Worm (Caenorhabditis elegans) whole organism, L1 larva: ENCODE data around the gene fbxa-79.
"Not testable (repeated sequence)": the region's sequence is repeated elsewhere in the genome, so short reads cannot be mapped to it uniquely, and the experiment has no call there.

Source experiments
- C34B4.2 ChIP-seq: sonication (generic microtip); optimal IDR thresholded peaks from 2 replicates; lab custom pipeline; 2017; ENCODE audit warnings: mild to moderate bottlenecking, missing genetic modification characterization, missing compliant biosample characterization
- alr-1 ChIP-seq: fragments of 200-800 bp; sonication (Bioruptor generic); optimal IDR thresholded peaks from 2 replicates; lab custom pipeline; 2018; ENCODE audit warnings: borderline replicate concordance, mild to moderate bottlenecking, missing genetic modification characterization, missing compliant biosample characterization
- blmp-1 ChIP-seq: fragments of 150-350 bp; optimal IDR thresholded peaks from 2 replicates; lab custom pipeline; 2014; ENCODE audit warnings: missing biosample characterization, missing genetic modification characterization
- dsc-1 ChIP-seq: sonication (generic microtip); optimal IDR thresholded peaks from 2 replicates; lab custom pipeline; 2016; ENCODE audit warnings: mild to moderate bottlenecking, missing genetic modification characterization, missing compliant biosample characterization
- egl-13 ChIP-seq: sonication (generic microtip); optimal IDR thresholded peaks from 2 replicates; lab custom pipeline; 2016; ENCODE audit warnings: missing genotype, missing genetic modification reagents, missing genetic modification characterization, missing compliant biosample characterization
- elt-2 ChIP-seq: sonication (generic microtip); optimal IDR thresholded peaks from 2 replicates; lab custom pipeline; 2016; ENCODE audit warnings: missing genetic modification characterization, mild to moderate bottlenecking, inconsistent platforms, missing compliant biosample characterization, missing genetic modification reagents
- hpl-2 ChIP-seq: fragments of 150-350 bp; optimal IDR thresholded peaks from 2 replicates; lab custom pipeline; 2014; ENCODE audit warnings: missing biosample characterization, missing genetic modification reagents, missing genetic modification characterization
- lin-35 ChIP-seq, 2 experiments: fragments of 150-350 bp; optimal IDR thresholded peaks; 2 replicates each; lab custom pipeline; 2014; ENCODE audit warnings: missing biosample characterization in 2 of 2, missing genetic modification characterization in 2 of 2, missing genetic modification reagents in 2 of 2
- lin-39 ChIP-seq: fragments of 150-350 bp; optimal IDR thresholded peaks from 2 replicates; lab custom pipeline; 2014; ENCODE audit warnings: missing biosample characterization, missing genetic modification reagents, missing genetic modification characterization
- nhr-11 ChIP-seq: fragments of 150-350 bp; optimal IDR thresholded peaks from 2 replicates; lab custom pipeline; 2014; ENCODE audit warnings: missing biosample characterization, missing genetic modification characterization
- nhr-19 ChIP-seq: fragments of 200-800 bp; sonication (Bioruptor generic); conservative IDR thresholded peaks from 2 replicates; pipeline ENCODE4 v1.3.6; 2022; ENCODE audit warnings: missing genetic modification characterization, missing compliant biosample characterization
- xbp-1 ChIP-seq: sonication (generic microtip); optimal IDR thresholded peaks from 2 replicates; lab custom pipeline; 2016; ENCODE audit warnings: missing genetic modification characterization, missing compliant biosample characterization
- zag-1 ChIP-seq: fragments of 150-350 bp; optimal IDR thresholded peaks from 2 replicates; lab custom pipeline; 2014; ENCODE audit warnings: missing biosample characterization, missing genetic modification characterization
- zip-4 ChIP-seq: fragments of 200-800 bp; sonication (Bioruptor generic); optimal IDR thresholded peaks from 2 replicates; lab custom pipeline; 2018; ENCODE audit warnings: mild to moderate bottlenecking, missing genetic modification characterization, moderate library complexity, missing compliant biosample characterization
- ztf-11 ChIP-seq, 2 experiments: sonication (generic microtip); optimal IDR thresholded peaks; 2 replicates each; lab custom pipeline; 2016 to 2017; ENCODE audit warnings: missing genetic modification characterization in 2 of 2, missing biosample characterization in 1 of 2, missing compliant biosample characterization in 1 of 2

fbxa-79 gene

ce11 chrIII:1269156-1269555 lies 38.9 kb downstream of the fbxa-79 start, which contains the start of gene fbxa-32:
TSS of gene fbxa-32 (minus strand) at chrIII:1269256.
- TF ChIP-seq elt-2 (tag; lab: Kevin White, UChicago) (peak; percentile 16), zip-4 (GFP tag; lab: Kevin White, UChicago) (no peak), lin-35 (GFP tag; optimal IDR thresholded peaks at IDR 0.05; lab: Kevin White, UChicago) (no peak)

- TF ChIP-seq blmp-1 (tag; lab: Kevin White, UChicago); C34B4.2; xbp-1 (tag; lab: Kevin White, UChicago): not testable (repeated sequence)
Measured at ce11 chrIII:1266799-1267198, 41.3 kb downstream of the fbxa-79 start, which contains the start of gene fbxa-151. TSS of gene fbxa-151 (minus strand) at chrIII:1266899.

DNA sequence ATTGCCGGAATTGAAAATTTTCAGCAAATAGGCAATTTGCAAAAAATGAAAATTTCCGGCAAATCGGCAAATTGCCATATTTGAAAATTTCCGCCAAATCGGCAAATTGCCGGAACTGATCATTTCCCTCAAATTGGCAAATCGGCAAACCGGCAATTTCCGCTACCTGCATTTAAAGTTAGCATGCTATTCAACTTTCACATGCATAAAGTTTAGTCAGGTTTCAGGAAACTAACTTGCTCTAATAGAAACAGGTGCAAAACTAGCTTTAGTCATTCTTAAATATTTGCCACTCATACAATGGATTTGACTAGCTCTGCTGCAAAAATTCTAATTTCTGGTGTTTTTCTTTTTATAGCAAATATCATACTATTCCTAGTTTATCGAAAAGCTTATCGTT lies 44.4 kb downstream of the fbxa-79 start, which contains the start of gene srz-9:
TSS of gene srz-9 (plus strand) at position 301 of the 400 bp plus-strand sequence.
- TF ChIP-seq lin-39; egl-13 (tag; lab: Kevin White, UChicago); dsc-1: not testable (repeated sequence)
- TF ChIP-seq, all 84 proteins: peak for 0; not testable (repeated sequence) for 84

DNA sequence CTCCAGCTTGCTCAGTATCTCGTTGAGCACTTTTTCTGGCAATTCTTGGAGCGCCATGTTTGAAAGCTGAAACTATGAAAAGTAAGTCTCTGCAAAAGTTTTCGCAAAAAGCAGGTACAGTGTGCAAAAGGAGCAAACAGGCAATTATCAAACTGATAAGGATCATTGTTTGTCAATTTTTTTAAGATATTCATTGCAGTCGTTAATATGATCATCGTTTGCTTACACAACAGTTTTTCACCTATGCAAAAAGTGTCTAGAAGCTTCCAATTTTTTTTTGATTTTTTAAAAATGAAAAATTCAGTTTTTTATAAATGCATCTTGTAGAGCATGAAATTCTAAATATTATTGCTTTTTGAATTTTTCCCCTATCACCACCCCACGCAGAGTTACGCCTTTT lies 49.7 kb downstream of the fbxa-79 start, which contains the start of gene fbxa-78:
TSS of gene fbxa-78 (minus strand) at position 101 of the 400 bp plus-strand sequence.
- not testable (repeated sequence) for TF ChIP-seq ztf-11 (tag; optimal IDR thresholded peaks at IDR 0.05; lab: Kevin White, UChicago); nhr-19; nhr-11 (tag; lab: Kevin White, UChicago)

- TF ChIP-seq alr-1; hpl-2; zag-1 (tag; lab: Kevin White, UChicago): not testable (repeated sequence)
- TF ChIP-seq, all 84 proteins: peak for 0; not testable (repeated sequence) for 84
Measured at ce11 chrIII:1256519-1256918, 51.6 kb downstream of the fbxa-79 start, which contains the start of gene fbxa-208. TSS of gene fbxa-208 (plus strand) at chrIII:1256819.
